Worm (Caenorhabditis elegans): ENCODE data around the gene sams-3.

Gene sams-3

DNA sequence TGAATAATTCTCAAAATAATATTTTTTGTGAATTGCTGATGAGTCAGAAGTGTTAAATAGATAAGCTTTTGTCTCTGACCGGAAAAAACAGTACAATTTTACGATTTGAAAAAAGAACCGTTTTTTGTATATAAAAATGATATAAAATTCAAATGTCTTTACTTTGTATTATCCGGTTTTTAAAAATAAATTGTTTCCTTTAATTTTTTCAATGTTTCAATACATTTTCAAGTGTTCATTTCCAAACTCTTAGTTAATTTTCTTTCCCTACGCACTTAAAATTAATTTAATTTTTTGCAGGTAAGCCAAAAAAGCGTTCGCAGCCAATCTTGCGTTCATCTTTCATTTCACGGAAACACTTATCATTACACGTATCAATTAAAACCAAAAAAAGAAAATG is 24.0 kb upstream of the sams-3 start, which contains the start of gene egal-1:
egal-1 (plus strand) TSS at position 301 of the 400 bp plus-strand sequence.
- TF ChIP-seq sox-4 (tag; optimal IDR thresholded peaks at IDR 0.05) (no peak), Y22D7AL.16 (tag; optimal IDR thresholded peaks at IDR 0.05) (no peak), K09A11.1 (tag; optimal IDR thresholded peaks at IDR 0.05; ENCODE audit: insufficient read depth) (no peak), hlh-13 (GFP tag; optimal IDR thresholded peaks at IDR 0.05) (no peak), elt-2 (tag; optimal IDR thresholded peaks at IDR 0.05) (no peak), mec-3 (tag; optimal IDR thresholded peaks at IDR 0.05; ENCODE audit: borderline replicate concordance) (no peak), dve-1 (tag; optimal IDR thresholded peaks at IDR 0.05) (no peak), tbx-7 (tag; optimal IDR thresholded peaks at IDR 0.05) (no peak), sdc-2 (tag; optimal IDR thresholded peaks at IDR 0.05) (no peak), C38D4.7 (GFP tag; optimal IDR thresholded peaks at IDR 0.05) (no peak), zip-5 (tag; optimal IDR thresholded peaks at IDR 0.05) (no peak), pat-9 (tag; optimal IDR thresholded peaks at IDR 0.05) (no peak), fkh-10 (GFP tag; optimal IDR thresholded peaks at IDR 0.05) (no peak), pha-4 (tag; optimal IDR thresholded peaks at IDR 0.05) (no peak), pha-2 (tag; optimal IDR thresholded peaks at IDR 0.05) (no peak)

DNA sequence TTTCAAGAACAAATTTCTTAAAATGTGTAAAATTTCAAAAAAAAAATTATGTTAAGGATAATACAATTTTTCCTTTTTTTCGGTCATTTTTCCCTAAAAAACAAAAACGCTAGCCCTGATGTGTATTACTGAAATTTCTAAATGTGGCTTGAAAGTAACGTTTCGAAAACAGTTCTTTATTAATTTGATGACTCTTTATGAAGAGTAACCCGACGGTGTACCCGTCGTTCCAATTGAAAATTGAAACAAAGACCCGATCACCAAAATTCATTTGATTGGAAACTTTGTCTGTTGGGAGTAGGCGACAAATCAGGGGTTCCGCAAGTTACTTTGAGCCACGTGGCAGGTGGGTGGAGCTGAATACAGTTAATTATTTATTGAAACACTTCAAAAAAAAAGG is 15.7 kb upstream of the sams-3 start:
- TF ChIP-seq tbx-2 (tag; optimal IDR thresholded peaks at IDR 0.05), result no peak
- no peak for TF ChIP-seq gmeb-2 (tag; optimal IDR thresholded peaks at IDR 0.05)
- TF ChIP-seq sox-2 (GFP tag; IDR thresholded peaks at IDR 0.05), result no peak
- no peak for TF ChIP-seq hlh-6 (tag; optimal IDR thresholded peaks at IDR 0.05)

ce11 chrIV:5834182-5834581 is 14.3 kb upstream of the sams-3 start:
- TF ChIP-seq unc-55 (GFP tag; optimal IDR thresholded peaks at IDR 0.05), result peak; percentile 16
- TF ChIP-seq unc-3 (GFP tag; conservative IDR thresholded peaks at IDR 0.05), result no peak
- no peak for TF ChIP-seq unc-3 (tag; optimal IDR thresholded peaks at IDR 0.05)
- TF ChIP-seq lim-6 (tag; optimal IDR thresholded peaks at IDR 0.05), result no peak
- TF ChIP-seq pqm-1 (tag; optimal IDR thresholded peaks at IDR 0.05), result no peak

DNA sequence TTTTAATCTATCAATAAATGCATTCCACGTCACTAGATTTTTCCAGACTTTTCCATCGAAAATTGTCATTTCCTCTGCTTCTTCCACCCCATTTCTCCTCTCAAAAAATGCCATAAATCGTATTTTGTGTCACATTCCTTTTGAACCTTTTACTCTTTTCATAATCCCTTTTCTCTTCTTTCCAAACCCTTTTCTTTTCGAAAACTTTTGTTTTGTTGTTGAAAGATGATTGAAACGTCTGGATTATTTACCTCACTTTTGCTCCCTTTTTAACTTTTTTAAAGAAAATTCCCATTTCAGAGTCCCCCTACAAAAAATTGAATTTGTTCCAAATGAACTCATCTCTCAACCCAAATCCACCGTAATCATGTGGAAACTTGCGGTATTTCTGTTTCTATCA is 9.3 kb upstream of the sams-3 start, which contains the start of gene C06E7.2:
C06E7.2 (plus strand) TSS at position 301 of the 400 bp plus-strand sequence.
- TF ChIP-seq F13H6.1 (tag; optimal IDR thresholded peaks at IDR 0.05) (no peak), sox-4 (tag; optimal IDR thresholded peaks at IDR 0.05) (no peak), odd-2 (tag; optimal IDR thresholded peaks at IDR 0.05) (no peak), hlh-30 (tag; optimal IDR thresholded peaks at IDR 0.05; ENCODE audit: insufficient read depth) (no peak), eyg-1 (tag; optimal IDR thresholded peaks at IDR 0.05) (no peak), K02D7.2 (tag; optimal IDR thresholded peaks at IDR 0.05) (no peak), fkh-6 (tag; optimal IDR thresholded peaks at IDR 0.05) (no peak), nhr-11 (tag; optimal IDR thresholded peaks at IDR 0.05) (no peak), K09A11.1 (tag; optimal IDR thresholded peaks at IDR 0.05; ENCODE audit: insufficient read depth) (no peak), ama-1 (optimal IDR thresholded peaks at IDR 0.05) (no peak), unc-3 (GFP tag; conservative IDR thresholded peaks at IDR 0.05) (no peak), unc-3 (tag; optimal IDR thresholded peaks at IDR 0.05) (no peak), che-1 (tag; optimal IDR thresholded peaks at IDR 0.05) (no peak), unc-42 (tag; optimal IDR thresholded peaks at IDR 0.05) (no peak), Y22D7AL.16 (tag; optimal IDR thresholded peaks at IDR 0.05) (no peak), pax-1 (tag; optimal IDR thresholded peaks at IDR 0.05) (no peak), nfya-1 (tag; optimal IDR thresholded peaks at IDR 0.05) (no peak), ceh-48 (tag; optimal IDR thresholded peaks at IDR 0.05) (no peak)
